Comparison of ENCODE assay signal across 8 worm cellular contexts in genomic region chrIV:13783237-13784012, ce11.
TF ChIP-seq lines count a peak whose summit lies in the region.

Gene iscu-1, plus strand, starts transcription at chrIV:13783962.

TF ChIP-seq in whole organism, L1 larva, 84 proteins besides CTCF, POLR2A, EP300 and RAD21 (continues in another document):
- TF ChIP-seq C34B4.2 (tag; optimal IDR thresholded peaks at IDR 0.05; lab: Kevin White, UChicago), result no peak
- TF ChIP-seq nhr-76 (tag; optimal IDR thresholded peaks at IDR 0.05; lab: Kevin White, UChicago), result no peak
- no peak for TF ChIP-seq pax-3 (tag; optimal IDR thresholded peaks at IDR 0.05; lab: Kevin White, UChicago)
- no peak for TF ChIP-seq snpc-4 (tag; optimal IDR thresholded peaks at IDR 0.05; lab: Kevin White, UChicago)
- TF ChIP-seq ceh-8 (GFP tag; optimal IDR thresholded peaks at IDR 0.05; lab: Kevin White, UChicago), result no peak
- TF ChIP-seq ztf-4 (tag; optimal IDR thresholded peaks at IDR 0.05; lab: Kevin White, UChicago), result no peak
- TF ChIP-seq efl-1 (optimal IDR thresholded peaks at IDR 0.05; lab: Kevin White, UChicago), result peak; percentile 34 to 40
- TF ChIP-seq efl-1 (GFP tag; optimal IDR thresholded peaks at IDR 0.05 in 1 of 2; lab: Kevin White, UChicago), result peak; percentile 50 to 88
- no peak for TF ChIP-seq nhr-12 (tag; optimal IDR thresholded peaks at IDR 0.05; lab: Kevin White, UChicago)
- TF ChIP-seq pag-3 (tag; optimal IDR thresholded peaks at IDR 0.05; lab: Kevin White, UChicago; ENCODE audit: borderline replicate concordance, insufficient read depth), result no peak
- TF ChIP-seq mep-1 (tag; optimal IDR thresholded peaks at IDR 0.05; lab: Kevin White, UChicago), result peak; percentile 48

TF ChIP-seq in whole organism, L2 larva, 48 proteins besides CTCF, POLR2A, EP300 and RAD21:
- TF ChIP-seq gmeb-1 (tag; optimal IDR thresholded peaks at IDR 0.05; lab: Kevin White, UChicago) (peak; percentile 12), ceh-16 (tag; optimal IDR thresholded peaks at IDR 0.05; lab: Kevin White, UChicago) (no peak), sem-4 (tag; optimal IDR thresholded peaks at IDR 0.05; lab: Kevin White, UChicago) (no peak), crh-2 (tag; optimal IDR thresholded peaks at IDR 0.05; lab: Kevin White, UChicago) (peak; percentile 33), lsy-2 (tag; optimal IDR thresholded peaks at IDR 0.05; lab: Kevin White, UChicago) (peak in 1 of 2 experiments; percentile 76), C34F6.9 (tag; optimal IDR thresholded peaks at IDR 0.05; lab: Kevin White, UChicago) (peak; percentile 52), unc-55 (GFP tag; optimal IDR thresholded peaks at IDR 0.05; lab: Kevin White, UChicago) (peak; percentile 62), nhr-12 (tag; optimal IDR thresholded peaks at IDR 0.05; lab: Kevin White, UChicago) (no peak), nhr-129 (tag; optimal IDR thresholded peaks at IDR 0.05; lab: Kevin White, UChicago) (peak; percentile 77), F13H6.1 (tag; optimal IDR thresholded peaks at IDR 0.05; lab: Kevin White, UChicago) (peak; percentile 2), lin-39 (tag; optimal IDR thresholded peaks at IDR 0.05; lab: Kevin White, UChicago) (no peak)
TF ChIP-seq in whole organism, L2 larva: peak in this region for 7.

TF ChIP-seq in whole organism, L3 larva, 47 proteins besides CTCF, POLR2A, EP300 and RAD21 (continues in another document):
- TF ChIP-seq hmg-11 (tag; optimal IDR thresholded peaks at IDR 0.05; lab: Kevin White, UChicago), result peak; percentile 30
- TF ChIP-seq ceh-28 (tag; optimal IDR thresholded peaks at IDR 0.05; lab: Kevin White, UChicago), result peak; percentile 45
- TF ChIP-seq ztf-4 (tag; optimal IDR thresholded peaks at IDR 0.05; lab: Kevin White, UChicago), result no peak
- peak; percentile 20 for TF ChIP-seq nhr-25 (tag; optimal IDR thresholded peaks at IDR 0.05; lab: Kevin White, UChicago)
- no peak for TF ChIP-seq eor-1 (tag; optimal IDR thresholded peaks at IDR 0.05; lab: Kevin White, UChicago)
- TF ChIP-seq lin-15B (tag; optimal IDR thresholded peaks at IDR 0.05; lab: Kevin White, UChicago), result peak; percentile 77
- no peak for TF ChIP-seq aly-2 (tag; optimal IDR thresholded peaks at IDR 0.05; lab: Kevin White, UChicago)
- peak; percentile 51 for TF ChIP-seq elt-2 (tag; optimal IDR thresholded peaks at IDR 0.05; lab: Kevin White, UChicago)
- no peak for TF ChIP-seq R02D3.7 (tag; optimal IDR thresholded peaks at IDR 0.05; lab: Kevin White, UChicago)
- TF ChIP-seq nhr-23 (tag; optimal IDR thresholded peaks at IDR 0.05; lab: Kevin White, UChicago), result peak; percentile 22
- TF ChIP-seq ama-1 (optimal IDR thresholded peaks at IDR 0.05; lab: Kevin White, UChicago), result peak; percentile 30
- TF ChIP-seq nfya-1 (tag; optimal IDR thresholded peaks at IDR 0.05; lab: Kevin White, UChicago; ENCODE audit: insufficient read depth), result peak; percentile 77

TF ChIP-seq in whole organism, L4 larva, 104 proteins besides CTCF, POLR2A, EP300 and RAD21 (continues in another document):
- TF ChIP-seq nhr-111 (GFP tag; optimal IDR thresholded peaks at IDR 0.05; lab: Kevin White, UChicago) (no peak), ceh-44 (GFP tag; IDR thresholded peaks at IDR 0.05; lab: Robert Waterston, UW) (no peak), T20F7.1 (GFP tag; optimal IDR thresholded peaks at IDR 0.05; lab: Kevin White, UChicago) (peak; percentile 75), cey-2 (tag; optimal IDR thresholded peaks at IDR 0.05; lab: Kevin White, UChicago; ENCODE audit: borderline replicate concordance, insufficient read depth) (no peak), hif-1 (tag; optimal IDR thresholded peaks at IDR 0.05; lab: Kevin White, UChicago) (peak in 1 of 2 experiments; percentile 72), attf-4 (tag; optimal IDR thresholded peaks at IDR 0.05; lab: Kevin White, UChicago) (no peak), madf-9 (GFP tag; conservative IDR thresholded peaks at IDR 0.05; lab: Robert Waterston, UW) (no peak), dve-1 (tag; optimal IDR thresholded peaks at IDR 0.05; lab: Kevin White, UChicago; ENCODE audit: insufficient read depth) (peak; percentile 48), nhr-6 (tag; optimal IDR thresholded peaks at IDR 0.05; lab: Kevin White, UChicago) (peak; percentile 44), zfp-2 (tag; optimal IDR thresholded peaks at IDR 0.05; lab: Kevin White, UChicago) (no peak), nhr-237 (tag; optimal IDR thresholded peaks at IDR 0.05; lab: Kevin White, UChicago) (no peak), lim-7 (GFP tag; IDR thresholded peaks at IDR 0.05; lab: Robert Waterston, UW) (no peak)

TF ChIP-seq in whole organism, late embryonic, 69 proteins besides CTCF, POLR2A, EP300 and RAD21:
- peak; percentile 11 for TF ChIP-seq tbx-7 (tag; optimal IDR thresholded peaks at IDR 0.05; lab: Kevin White, UChicago)
- peak; percentile 52 for TF ChIP-seq ceh-31 (tag; optimal IDR thresholded peaks at IDR 0.05; lab: Kevin White, UChicago)
- TF ChIP-seq C08G9.2 (tag; optimal IDR thresholded peaks at IDR 0.05; lab: Kevin White, UChicago), result peak; percentile 53
- peak; percentile 83 for TF ChIP-seq hlh-30 (tag; optimal IDR thresholded peaks at IDR 0.05; lab: Kevin White, UChicago; ENCODE audit: insufficient read depth)
- peak; percentile 5 for TF ChIP-seq ceh-2 (tag; optimal IDR thresholded peaks at IDR 0.05; lab: Kevin White, UChicago)
- no peak for TF ChIP-seq ahr-1 (tag; optimal IDR thresholded peaks at IDR 0.05; lab: Kevin White, UChicago)
- TF ChIP-seq tbx-2 (tag; optimal IDR thresholded peaks at IDR 0.05; lab: Kevin White, UChicago), result peak; percentile 61
- TF ChIP-seq eyg-1 (tag; optimal IDR thresholded peaks at IDR 0.05; lab: Kevin White, UChicago), result no peak

TF ChIP-seq in whole organism, midembryonic, 9 proteins besides CTCF, POLR2A, EP300 and RAD21:
- TF ChIP-seq ztf-23 (GFP tag; IDR thresholded peaks at IDR 0.05; lab: Robert Waterston, UW) (no peak), klf-2 (GFP tag; conservative IDR thresholded peaks at IDR 0.05; lab: Robert Waterston, UW) (no peak), med-1 (GFP tag; optimal IDR thresholded peaks at IDR 0.05; lab: Kevin White, UChicago; ENCODE audit: insufficient read depth) (no peak), ztf-29 (GFP tag; IDR thresholded peaks at IDR 0.05; lab: Robert Waterston, UW) (peak; percentile 73; the same call in 1 of the 2 replicates)

TF ChIP-seq in whole organism, mixed stage, embryonic, 35 proteins besides CTCF, POLR2A, EP300 and RAD21:
- peak; percentile 4 for TF ChIP-seq mep-1 (tag; optimal IDR thresholded peaks at IDR 0.05; lab: Kevin White, UChicago)
- TF ChIP-seq elt-1 (tag; optimal IDR thresholded peaks at IDR 0.05; lab: Kevin White, UChicago; ENCODE audit: borderline replicate concordance, insufficient read depth), result no peak
- TF ChIP-seq mab-5 (tag; optimal IDR thresholded peaks at IDR 0.05; lab: Kevin White, UChicago), result no peak
- TF ChIP-seq mls-2 (tag; optimal IDR thresholded peaks at IDR 0.05; lab: Kevin White, UChicago), result no peak
- no peak for TF ChIP-seq unc-39 (tag; optimal IDR thresholded peaks at IDR 0.05; lab: Kevin White, UChicago)
- TF ChIP-seq sem-2 (GFP tag; optimal IDR thresholded peaks at IDR 0.05; lab: Kevin White, UChicago), result no peak
- TF ChIP-seq blmp-1 (tag; optimal IDR thresholded peaks at IDR 0.05; lab: Kevin White, UChicago), result no peak
- no peak for TF ChIP-seq pha-4 (tag; optimal IDR thresholded peaks at IDR 0.05; lab: Kevin White, UChicago)
- TF ChIP-seq flh-1 (GFP tag; optimal IDR thresholded peaks at IDR 0.05; lab: Kevin White, UChicago), result no peak
- peak; percentile 9 for TF ChIP-seq ces-1 (GFP tag; optimal IDR thresholded peaks at IDR 0.05; lab: Kevin White, UChicago)
- TF ChIP-seq sptf-1 (tag; optimal IDR thresholded peaks at IDR 0.05; lab: Kevin White, UChicago), result peak; percentile 24

TF ChIP-seq in whole organism, young adult, 124 proteins besides CTCF, POLR2A, EP300 and RAD21:
- peak; percentile 47 for TF ChIP-seq nhr-80 (tag; optimal IDR thresholded peaks at IDR 0.05; lab: Kevin White, UChicago)
- peak; percentile 38 for TF ChIP-seq ceh-27 (GFP tag; optimal IDR thresholded peaks at IDR 0.05; lab: Kevin White, UChicago)
- TF ChIP-seq attf-6 (GFP tag; IDR thresholded peaks at IDR 0.05; lab: Robert Waterston, UW), result peak; percentile 91
- peak; percentile 51 for TF ChIP-seq tbp1 (GFP tag; optimal IDR thresholded peaks at IDR 0.05; lab: Kevin White, UChicago)
- TF ChIP-seq F55B11.4 (tag; optimal IDR thresholded peaks at IDR 0.05; lab: Kevin White, UChicago; ENCODE audit: borderline replicate concordance, insufficient read depth), result no peak
- peak; percentile 91 for TF ChIP-seq lsl-1 (GFP tag; optimal IDR thresholded peaks at IDR 0.05; lab: Kevin White, UChicago)
- no peak for TF ChIP-seq mes-4 (tag; optimal IDR thresholded peaks at IDR 0.05; lab: Kevin White, UChicago)
- TF ChIP-seq Y95B8A.8 (GFP tag; IDR thresholded peaks at IDR 0.05; lab: Robert Waterston, UW), result 0 out of 2 replicates have a peak, but pooled peaks have one; percentile 28
- peak; percentile 58 for TF ChIP-seq snpc-3.4 (tag; optimal IDR thresholded peaks at IDR 0.05; lab: Kevin White, UChicago)
- TF ChIP-seq ceh-91 (GFP tag; IDR thresholded peaks at IDR 0.05; lab: Robert Waterston, UW), result peak; percentile 21; the same call in 1 of the 2 replicates
- peak; percentile 81 for TF ChIP-seq xnd-1 (tag; optimal IDR thresholded peaks at IDR 0.05; lab: Kevin White, UChicago)
- TF ChIP-seq attf-5 (GFP tag; optimal IDR thresholded peaks at IDR 0.05; lab: Kevin White, UChicago), result peak; percentile 47
- peak; percentile 47 for TF ChIP-seq snpc-1.3 (tag; optimal IDR thresholded peaks at IDR 0.05; lab: Kevin White, UChicago; ENCODE audit: insufficient read depth)
- no peak for TF ChIP-seq F57A8.1 (GFP tag; optimal IDR thresholded peaks at IDR 0.05; lab: Kevin White, UChicago)
- TF ChIP-seq F33H1.4 (GFP tag; IDR thresholded peaks at IDR 0.05; lab: Robert Waterston, UW), result peak; percentile 93
- peak; percentile 76 for TF ChIP-seq snpc-4 (GFP tag; optimal IDR thresholded peaks at IDR 0.05; lab: Kevin White, UChicago)
- TF ChIP-seq snpc-4 (tag; optimal IDR thresholded peaks at IDR 0.05; lab: Kevin White, UChicago), result peak in 3 of 4 experiments; percentile 86 to 91 (median 89)
- TF ChIP-seq him-1 (tag; optimal IDR thresholded peaks at IDR 0.05; lab: Kevin White, UChicago), result no peak
- no peak for TF ChIP-seq Y56A3A.18 (GFP tag; IDR thresholded peaks at IDR 0.05; lab: Robert Waterston, UW)
- peak; percentile 42; the same call in 1 of the 2 replicates for TF ChIP-seq D2030.7 (GFP tag; IDR thresholded peaks at IDR 0.05; lab: Robert Waterston, UW)
- TF ChIP-seq madf-6 (GFP tag; IDR thresholded peaks at IDR 0.05; lab: Robert Waterston, UW), result peak; percentile 92
- TF ChIP-seq rcor-1 (GFP tag; IDR thresholded peaks at IDR 0.05; lab: Robert Waterston, UW), result peak; percentile 48; the same call in 1 of the 2 replicates
- peak; percentile 7 for TF ChIP-seq dpl-1 (GFP tag; optimal IDR thresholded peaks at IDR 0.05; lab: Kevin White, UChicago)
- TF ChIP-seq ztf-18 (tag; optimal IDR thresholded peaks at IDR 0.05; lab: Kevin White, UChicago), result peak; percentile 43
- peak; percentile 73 for TF ChIP-seq madf-8 (GFP tag; conservative IDR thresholded peaks at IDR 0.05; lab: Robert Waterston, UW)
- no peak for TF ChIP-seq cebp-1 (GFP tag; IDR thresholded peaks at IDR 0.05; lab: Robert Waterston, UW)
- TF ChIP-seq cebp-1 (tag; optimal IDR thresholded peaks at IDR 0.05; lab: Kevin White, UChicago), result peak; percentile 38
TF ChIP-seq in whole organism, young adult: peak in this region for 20.
